Worm (Caenorhabditis elegans) whole organism, L1 larva: ENCODE data around the gene pdk-1.

Experiments used
- F16B12.6 ChIP-seq: fragments of 150-350 bp; optimal IDR thresholded peaks from 2 replicates; lab custom pipeline; 2014; ENCODE audit warnings: missing biosample characterization, missing genetic modification characterization
- Y116A8C.19 ChIP-seq: sonication (generic microtip); optimal IDR thresholded peaks from 2 replicates; lab custom pipeline; 2016; ENCODE audit warnings: missing compliant biosample characterization, missing genetic modification characterization, borderline replicate concordance
- aha-1 ChIP-seq: fragments of 150-350 bp; optimal IDR thresholded peaks from 2 replicates; lab custom pipeline; 2014; ENCODE audit warnings: missing biosample characterization, missing genetic modification characterization
- alr-1 ChIP-seq: fragments of 200-800 bp; sonication (Bioruptor generic); optimal IDR thresholded peaks from 2 replicates; lab custom pipeline; 2018; ENCODE audit warnings: borderline replicate concordance, mild to moderate bottlenecking, missing genetic modification characterization, missing compliant biosample characterization
- aly-2 ChIP-seq: fragments of 150-350 bp; optimal IDR thresholded peaks from 2 replicates; lab custom pipeline; 2014; ENCODE audit warnings: missing biosample characterization, missing genetic modification characterization
- blmp-1 ChIP-seq: fragments of 150-350 bp; optimal IDR thresholded peaks from 2 replicates; lab custom pipeline; 2014; ENCODE audit warnings: missing biosample characterization, missing genetic modification characterization
- ceh-63 ChIP-seq: fragments of 200-800 bp; sonication (Bioruptor generic); optimal IDR thresholded peaks from 2 replicates; lab custom pipeline; 2018; ENCODE audit warnings: mild to moderate bottlenecking, missing genetic modification characterization, missing compliant biosample characterization
- ceh-8 ChIP-seq: fragments of 200-800 bp; sonication (Bioruptor generic); optimal IDR thresholded peaks from 2 replicates; lab custom pipeline; 2018; ENCODE audit warnings: mild to moderate bottlenecking, missing genetic modification characterization, moderate library complexity, missing compliant biosample characterization
- ceh-82 ChIP-seq, 3 experiments: fragments of 150-350 bp in 1 of 3; sonication (generic microtip) in 2 of 3; optimal IDR thresholded peaks; 2 replicates each; lab custom pipeline; 2014 to 2017; ENCODE audit warnings: missing biosample characterization in 3 of 3, missing genetic modification characterization in 3 of 3
- dpl-1 ChIP-seq, 3 experiments: fragments of 150-350 bp in 2 of 3; sonication (generic microtip) in 1 of 3; optimal IDR thresholded peaks; 2 replicates each; lab custom pipeline; 2014 to 2017; ENCODE audit warnings: missing biosample characterization in 3 of 3, missing genetic modification characterization in 3 of 3, missing genetic modification reagents in 3 of 3
- efl-1 ChIP-seq, 4 experiments: fragments of 150-350 bp; optimal IDR thresholded peaks in 3 of 4; peaks in 1 of 4; 1 replicate in 1 of 4; 2 replicates in 3 of 4; lab custom pipeline; 2014; ENCODE audit warnings: missing biosample characterization in 2 of 4, missing genetic modification characterization in 2 of 4, missing genetic modification reagents in 2 of 4
- efl-3 ChIP-seq: fragments of 200-800 bp; sonication (Bioruptor generic); optimal IDR thresholded peaks from 2 replicates; lab custom pipeline; 2018; ENCODE audit warnings: mild to moderate bottlenecking, missing genetic modification characterization, missing compliant biosample characterization
- egl-13 ChIP-seq: sonication (generic microtip); optimal IDR thresholded peaks from 2 replicates; lab custom pipeline; 2016; ENCODE audit warnings: missing genotype, missing genetic modification reagents, missing genetic modification characterization, missing compliant biosample characterization
- elt-2 ChIP-seq: sonication (generic microtip); optimal IDR thresholded peaks from 2 replicates; lab custom pipeline; 2016; ENCODE audit warnings: missing genetic modification characterization, mild to moderate bottlenecking, inconsistent platforms, missing compliant biosample characterization, missing genetic modification reagents
- elt-3 ChIP-seq, 6 experiments: fragments of 150-350 bp in 1 of 6; sonication (generic microtip); optimal IDR thresholded peaks; 2 replicates each; lab custom pipeline; 2017 to 2018; ENCODE audit warnings: missing biosample characterization in 6 of 6, missing genetic modification characterization in 6 of 6, inconsistent platforms in 1 of 6
- ets-5 ChIP-seq: fragments of 200-800 bp; sonication (Bioruptor generic); IDR thresholded peaks from 2 replicates; pipeline ENCODE4 v1.3.6; 2022; ENCODE audit warnings: missing genetic modification characterization, missing compliant biosample characterization
- fkh-10 ChIP-seq: sonication (generic microtip); optimal IDR thresholded peaks from 2 replicates; lab custom pipeline; 2017; ENCODE audit warnings: missing biosample characterization, missing genetic modification reagents, missing genetic modification characterization
- fkh-4 ChIP-seq: sonication (generic microtip); optimal IDR thresholded peaks from 2 replicates; lab custom pipeline; 2016; ENCODE audit warnings: missing compliant biosample characterization, missing genetic modification characterization, borderline replicate concordance
- hpl-2 ChIP-seq: fragments of 150-350 bp; optimal IDR thresholded peaks from 2 replicates; lab custom pipeline; 2014; ENCODE audit warnings: missing biosample characterization, missing genetic modification reagents, missing genetic modification characterization
- irx-1 ChIP-seq: sonication (generic microtip); optimal IDR thresholded peaks from 2 replicates; lab custom pipeline; 2016; ENCODE audit warnings: missing genetic modification characterization, missing compliant biosample characterization
- jun-1 ChIP-seq: fragments of 150-350 bp; optimal IDR thresholded peaks from 2 replicates; lab custom pipeline; 2014; ENCODE audit warnings: missing biosample characterization, missing genetic modification reagents, missing genetic modification characterization
- lin-13 ChIP-seq: fragments of 150-350 bp; optimal IDR thresholded peaks from 2 replicates; lab custom pipeline; 2014; ENCODE audit warnings: missing biosample characterization, missing genetic modification reagents, missing genetic modification characterization
- lin-14 ChIP-seq: fragments of 200-800 bp; sonication (Bioruptor generic); optimal IDR thresholded peaks from 2 replicates; lab custom pipeline; 2018; ENCODE audit warnings: mild to moderate bottlenecking, missing genetic modification characterization, moderate library complexity, missing compliant biosample characterization
- lin-39 ChIP-seq: fragments of 150-350 bp; optimal IDR thresholded peaks from 2 replicates; lab custom pipeline; 2014; ENCODE audit warnings: missing biosample characterization, missing genetic modification reagents, missing genetic modification characterization
- lsy-2 ChIP-seq, 2 experiments: fragments of 150-350 bp; optimal IDR thresholded peaks; 2 replicates each; lab custom pipeline; 2014; ENCODE audit warnings: missing biosample characterization in 2 of 2, missing genetic modification characterization in 2 of 2
- mab-9 ChIP-seq: fragments of 200-800 bp; sonication (Bioruptor generic); IDR thresholded peaks from 2 replicates; pipeline ENCODE4 v1.3.6; 2022; ENCODE audit warnings: missing genetic modification reagents, missing genetic modification characterization, missing compliant biosample characterization
- mdl-1 ChIP-seq, 2 experiments: fragments of 150-350 bp; optimal IDR thresholded peaks; 2 replicates each; lab custom pipeline; 2014 to 2017; ENCODE audit warnings: missing biosample characterization in 2 of 2, missing genetic modification characterization in 2 of 2, inconsistent platforms in 1 of 2
- mep-1 ChIP-seq: fragments of 150-350 bp; optimal IDR thresholded peaks from 2 replicates; lab custom pipeline; 2014; ENCODE audit warnings: missing biosample characterization, missing genetic modification characterization
- nhr-11 ChIP-seq: fragments of 150-350 bp; optimal IDR thresholded peaks from 2 replicates; lab custom pipeline; 2014; ENCODE audit warnings: missing biosample characterization, missing genetic modification characterization
- nhr-20 ChIP-seq: sonication (generic microtip); optimal IDR thresholded peaks from 2 replicates; lab custom pipeline; 2016; ENCODE audit warnings: mild to moderate bottlenecking, missing genetic modification characterization, missing compliant biosample characterization
- nhr-237 ChIP-seq: fragments of 150-350 bp; optimal IDR thresholded peaks from 2 replicates; lab custom pipeline; 2014; ENCODE audit warnings: missing biosample characterization, missing genetic modification characterization
- nhr-76 ChIP-seq: sonication (generic microtip); optimal IDR thresholded peaks from 2 replicates; lab custom pipeline; 2017; ENCODE audit warnings: missing biosample characterization, missing genetic modification characterization
- nhr-77 ChIP-seq: fragments of 150-350 bp; optimal IDR thresholded peaks from 2 replicates; lab custom pipeline; 2014; ENCODE audit warnings: missing biosample characterization, missing genetic modification characterization
- nhr-85 ChIP-seq: sonication (generic microtip); peaks from one replicate; lab custom pipeline; 2016; ENCODE audit warnings: missing genetic modification characterization, inconsistent platforms, missing compliant biosample characterization
- nhr-90 ChIP-seq: sonication (generic microtip); optimal IDR thresholded peaks from 2 replicates; lab custom pipeline; 2016; ENCODE audit warnings: mild to moderate bottlenecking, missing genetic modification characterization, missing compliant biosample characterization; ENCODE audit not compliant: poor library complexity
- pag-3 ChIP-seq: sonication (generic microtip); optimal IDR thresholded peaks from 2 replicates; lab custom pipeline; 2017; ENCODE audit warnings: missing genetic modification characterization, mild to moderate bottlenecking, missing compliant biosample characterization, antibody characterized with exemption, borderline replicate concordance; ENCODE audit not compliant: insufficient read depth
- pax-3 ChIP-seq: fragments of 200-800 bp; sonication (Bioruptor generic); optimal IDR thresholded peaks from 2 replicates; lab custom pipeline; 2018; ENCODE audit warnings: mild to moderate bottlenecking, missing genetic modification characterization, moderate library complexity, missing compliant biosample characterization
- skn-1 ChIP-seq: fragments of 150-350 bp; optimal IDR thresholded peaks from 2 replicates; lab custom pipeline; 2014; ENCODE audit warnings: missing biosample characterization, missing genetic modification characterization
- snpc-4 ChIP-seq: fragments of 150-350 bp; optimal IDR thresholded peaks from 2 replicates; lab custom pipeline; 2014; ENCODE audit warnings: missing biosample characterization, missing genetic modification characterization
- snu-23 ChIP-seq: sonication (generic microtip); optimal IDR thresholded peaks from 2 replicates; lab custom pipeline; 2016; ENCODE audit warnings: missing genetic modification characterization, missing compliant biosample characterization
- sox-4 ChIP-seq: sonication (generic microtip); optimal IDR thresholded peaks from 2 replicates; lab custom pipeline; 2016; ENCODE audit warnings: missing genetic modification characterization, missing compliant biosample characterization
- sup-37 ChIP-seq: fragments of 200-800 bp; sonication (Bioruptor generic); optimal IDR thresholded peaks from 2 replicates; lab custom pipeline; 2018; ENCODE audit warnings: mild to moderate bottlenecking, missing genetic modification characterization, missing compliant biosample characterization
- swsn-7 ChIP-seq: sonication (generic microtip); optimal IDR thresholded peaks from 2 replicates; lab custom pipeline; 2016; ENCODE audit warnings: missing genetic modification characterization, missing compliant biosample characterization
- tlp-1 ChIP-seq: fragments of 150-350 bp; optimal IDR thresholded peaks from 2 replicates; lab custom pipeline; 2014; ENCODE audit warnings: missing biosample characterization, missing genetic modification characterization
- unc-130 ChIP-seq: fragments of 150-350 bp; optimal IDR thresholded peaks from 2 replicates; lab custom pipeline; 2017; ENCODE audit warnings: missing biosample characterization, missing genetic modification characterization, inconsistent platforms
- xbp-1 ChIP-seq: sonication (generic microtip); optimal IDR thresholded peaks from 2 replicates; lab custom pipeline; 2016; ENCODE audit warnings: missing genetic modification characterization, missing compliant biosample characterization
- ztf-11 ChIP-seq, 2 experiments: sonication (generic microtip); optimal IDR thresholded peaks; 2 replicates each; lab custom pipeline; 2016 to 2017; ENCODE audit warnings: missing genetic modification characterization in 2 of 2, missing biosample characterization in 1 of 2, missing compliant biosample characterization in 1 of 2
- ztf-4 ChIP-seq: fragments of 150-350 bp; optimal IDR thresholded peaks from 2 replicates; lab custom pipeline; 2014; ENCODE audit warnings: missing biosample characterization, missing genetic modification characterization

Gene pdk-1

DNA sequence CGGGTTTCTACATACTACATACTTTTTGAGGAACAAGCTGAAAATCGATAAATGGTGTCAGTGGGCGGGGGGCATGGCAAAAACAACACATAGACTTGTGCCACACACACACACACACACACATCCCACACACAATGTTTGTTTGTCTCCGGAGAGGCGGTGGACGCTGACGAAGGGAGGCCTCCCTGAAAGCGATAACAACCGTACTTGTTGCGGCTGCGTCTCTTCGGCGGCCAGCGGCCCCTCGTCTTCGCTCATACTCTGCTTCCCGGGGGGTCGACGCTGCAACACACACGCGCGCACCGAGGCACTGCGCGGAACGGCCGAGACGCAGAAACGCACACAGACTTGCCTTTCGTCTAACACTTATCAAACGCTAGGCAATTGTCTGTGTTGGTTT is 1.4 kb upstream of the pdk-1 start (continued):
- TF ChIP-seq nhr-77 (tag; lab: Kevin White, UChicago): peak; percentile 45
- TF ChIP-seq elt-3 (tag; optimal IDR thresholded peaks at IDR 0.05; lab: Kevin White, UChicago): peak in 1 of 6 experiments; percentile 0
- TF ChIP-seq elt-2 (tag; lab: Kevin White, UChicago): peak; percentile 60
- TF ChIP-seq xbp-1 (tag; lab: Kevin White, UChicago): peak; percentile 22
- peak; percentile 6 for TF ChIP-seq unc-130
- TF ChIP-seq lsy-2 (tag; optimal IDR thresholded peaks at IDR 0.05; lab: Kevin White, UChicago): peak; percentile 1 to 50
- TF ChIP-seq irx-1 (tag; lab: Kevin White, UChicago): peak; percentile 48

DNA sequence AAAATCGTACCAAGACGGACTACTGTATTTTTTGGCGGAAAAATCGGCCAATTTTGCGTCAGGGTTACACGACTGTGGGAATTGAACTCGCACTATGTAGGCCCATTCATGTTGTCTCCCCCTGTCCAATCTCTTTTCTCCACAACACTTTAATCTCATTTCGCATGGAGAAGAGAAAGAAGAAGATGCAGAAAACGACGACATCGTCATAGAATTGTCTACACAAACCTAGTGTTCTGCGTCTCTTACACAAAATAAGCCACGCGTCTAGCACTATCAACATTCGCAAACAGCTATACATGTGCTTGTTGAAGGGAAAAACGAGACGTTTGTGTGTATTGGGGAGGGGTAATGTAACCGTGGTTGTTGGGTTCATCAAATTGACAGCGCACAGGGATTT is 1.9 kb downstream of the pdk-1 start:
- TF ChIP-seq aha-1 (tag; lab: Kevin White, UChicago) (no peak), sup-37 (GFP tag; lab: Kevin White, UChicago) (no peak), lin-14 (peak; percentile 83), mab-9 (peak; percentile 67), F16B12.6 (no peak), ceh-8 (GFP tag; lab: Kevin White, UChicago) (peak; percentile 65), ztf-4 (tag; lab: Kevin White, UChicago) (peak; percentile 74), swsn-7 (tag; lab: Kevin White, UChicago) (peak; percentile 67), pag-3 (no peak), egl-13 (peak; percentile 34), elt-2 (tag; lab: Kevin White, UChicago) (no peak), snpc-4 (tag; lab: Kevin White, UChicago) (peak; percentile 59), hpl-2 (GFP tag; lab: Kevin White, UChicago) (peak; percentile 76), nhr-76 (tag; lab: Kevin White, UChicago) (no peak), lsy-2 (tag; optimal IDR thresholded peaks at IDR 0.05; lab: Kevin White, UChicago) (peak; percentile 68 to 81), ztf-11 (tag; optimal IDR thresholded peaks at IDR 0.05; lab: Kevin White, UChicago) (peak in 1 of 2 experiments; percentile 30), alr-1 (tag; lab: Kevin White, UChicago) (no peak), ceh-63 (GFP tag; lab: Kevin White, UChicago) (peak; percentile 58), efl-1 (optimal IDR thresholded peaks at IDR 0.05; lab: Kevin White, UChicago) (peak; percentile 58 to 73), efl-1 (GFP tag; optimal IDR thresholded peaks at IDR 0.05 in 1 of 2; lab: Kevin White, UChicago) (peak in 1 of 2 experiments; percentile 86), snu-23 (GFP tag; lab: Kevin White, UChicago) (peak; percentile 93), nhr-20 (tag; lab: Kevin White, UChicago) (peak; percentile 67), mdl-1 (tag; optimal IDR thresholded peaks at IDR 0.05; lab: Kevin White, UChicago) (peak; percentile 33 to 85), nhr-237 (tag; lab: Kevin White, UChicago) (peak; percentile 71), elt-3 (tag; optimal IDR thresholded peaks at IDR 0.05; lab: Kevin White, UChicago) (peak in 5 of 6 experiments; percentile 24 to 85 (median 70)), aly-2 (tag; lab: Kevin White, UChicago) (peak; percentile 67), fkh-4 (tag; lab: Kevin White, UChicago) (no peak), Y116A8C.19 (tag; lab: Kevin White, UChicago) (no peak), tlp-1 (tag; lab: Kevin White, UChicago) (no peak), pax-3 (peak; percentile 47), fkh-10 (GFP tag; lab: Kevin White, UChicago) (peak; percentile 97), skn-1 (tag; lab: Kevin White, UChicago) (peak; percentile 92), mep-1 (peak; percentile 80), jun-1 (tag; lab: Kevin White, UChicago) (peak; percentile 91), nhr-90 (tag; lab: Kevin White, UChicago) (peak; percentile 71), ceh-82 (tag; optimal IDR thresholded peaks at IDR 0.05; lab: Kevin White, UChicago) (peak; percentile 67 to 91 (median 76)), nhr-85 (tag; lab: Kevin White, UChicago) (peak; percentile 82), unc-130 (peak; percentile 38), lin-13 (GFP tag; lab: Kevin White, UChicago) (peak; percentile 64), nhr-77 (tag; lab: Kevin White, UChicago) (peak; percentile 72), lin-39 (tag; lab: Kevin White, UChicago) (peak; percentile 36), efl-3 (no peak), ets-5 (no peak), sox-4 (tag; lab: Kevin White, UChicago) (peak; percentile 50), nhr-11 (tag; lab: Kevin White, UChicago) (peak; percentile 59), blmp-1 (tag; lab: Kevin White, UChicago) (peak; percentile 27), dpl-1 (GFP tag; optimal IDR thresholded peaks at IDR 0.05; lab: Kevin White, UChicago) (peak in 2 of 3 experiments; percentile 7 to 35)
